Worm (Caenorhabditis elegans) whole organism, early embryonic: ENCODE data around the gene snrp-3.

Experiments
- B0310.2 ChIP-seq: sonication (generic microtip); optimal IDR thresholded peaks from 2 replicates; lab custom pipeline; 2016; ENCODE audit warnings: mild to moderate bottlenecking, missing genetic modification characterization, missing compliant biosample characterization
- aly-1 ChIP-seq: sonication (generic microtip); optimal IDR thresholded peaks from 2 replicates; lab custom pipeline; 2016; ENCODE audit warnings: missing genetic modification characterization, missing compliant biosample characterization
- ama-1 ChIP-seq: fragments of 150-350 bp; optimal IDR thresholded peaks from 2 replicates; lab custom pipeline; 2014
- ceh-36 ChIP-seq: sonication (generic microtip); optimal IDR thresholded peaks from 2 replicates; lab custom pipeline; 2016; ENCODE audit warnings: missing genetic modification characterization, inconsistent platforms, missing compliant biosample characterization
- hmg-4 ChIP-seq: fragments of 200-800 bp; sonication (Bioruptor generic); optimal IDR thresholded peaks from 2 replicates; lab custom pipeline; 2018; ENCODE audit warnings: mild to moderate bottlenecking, missing genetic modification characterization, missing compliant biosample characterization
- scrt-1 ChIP-seq: fragments of 200-800 bp; sonication (Bioruptor generic); IDR thresholded peaks from 2 replicates; pipeline ENCODE4 v1.3.6; 2022; ENCODE audit warnings: missing genetic modification characterization, missing compliant biosample characterization
- sea-1 ChIP-seq: fragments of 200-800 bp; sonication (Bioruptor generic); conservative IDR thresholded peaks from 2 replicates; pipeline ENCODE4 v1.3.6; 2022; ENCODE audit warnings: missing genetic modification characterization, missing compliant biosample characterization

- TF ChIP-seq ceh-36 (tag; lab: Kevin White, UChicago) (no peak), aly-1 (tag; lab: Kevin White, UChicago) (no peak), B0310.2 (no peak), ama-1 (lab: Kevin White, UChicago) (no peak), scrt-1 (GFP tag; lab: Robert Waterston, UW) (no peak), sea-1 (GFP tag; lab: Robert Waterston, UW) (no peak), hmg-4 (GFP tag; lab: Kevin White, UChicago) (no peak)
Measured at ce11 chrIV:8718153-8718552, 30.5 kb upstream of the snrp-3 start, which contains the start of gene H23L24.1.
